Worm (Caenorhabditis elegans) whole organism, L1 larva: Measurements from ENCODE around the gene smk-1.

Experiments
- elt-3 ChIP-seq, 6 experiments: fragments of 150-350 bp in 1 of 6; sonication (generic microtip); optimal IDR thresholded peaks; 2 replicates each; lab custom pipeline; 2017 to 2018; ENCODE audit warnings: missing biosample characterization in 6 of 6, missing genetic modification characterization in 6 of 6, inconsistent platforms in 1 of 6
- nhr-19 ChIP-seq: fragments of 200-800 bp; sonication (Bioruptor generic); conservative IDR thresholded peaks from 2 replicates; pipeline ENCODE4 v1.3.6; 2022; ENCODE audit warnings: missing genetic modification characterization, missing compliant biosample characterization
- sox-4 ChIP-seq: sonication (generic microtip); optimal IDR thresholded peaks from 2 replicates; lab custom pipeline; 2016; ENCODE audit warnings: missing genetic modification characterization, missing compliant biosample characterization
- unc-30 ChIP-seq: sonication (generic microtip); optimal IDR thresholded peaks from 2 replicates; lab custom pipeline; 2017; ENCODE audit warnings: missing biosample characterization, missing genetic modification characterization

DNA sequence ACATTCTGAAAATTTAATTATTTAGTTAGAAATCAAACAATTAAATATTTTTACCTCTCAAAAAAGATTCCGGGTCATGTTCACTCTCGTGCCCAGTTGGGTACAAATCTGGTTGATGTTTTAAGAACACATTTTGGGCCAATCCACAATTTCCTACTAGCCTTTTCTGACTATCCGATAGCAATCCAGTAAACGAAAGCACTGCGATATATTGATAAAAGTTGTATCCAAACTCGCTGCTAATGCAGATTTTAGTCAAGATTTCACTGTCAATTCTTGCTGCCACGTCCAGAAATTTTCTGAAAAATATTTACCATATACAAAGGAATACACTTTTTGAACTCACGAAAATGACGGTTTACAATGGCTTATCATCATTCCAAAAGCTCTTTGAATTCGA is 38.4 kb upstream of the smk-1 start:
- TF ChIP-seq unc-30 (tag; lab: Kevin White, UChicago), result no peak
- TF ChIP-seq sox-4, result no peak
- no peak for TF ChIP-seq nhr-19 (GFP tag; lab: Robert Waterston, UW)
- TF ChIP-seq elt-3 (tag; optimal IDR thresholded peaks at IDR 0.05; lab: Kevin White, UChicago), result no peak
